Worm (Caenorhabditis elegans) whole organism, L1 larva: ENCODE measurements around the gene C53C7.3.
A peak's percentile ranks its signal among the peaks of the same experiment; 100 is the strongest.

Experiments used
- C04F5.9 ChIP-seq: sonication (generic microtip); optimal IDR thresholded peaks from 2 replicates; lab custom pipeline; 2016; ENCODE audit warnings: missing genetic modification characterization, missing compliant biosample characterization
- C34B4.2 ChIP-seq: sonication (generic microtip); optimal IDR thresholded peaks from 2 replicates; lab custom pipeline; 2017; ENCODE audit warnings: mild to moderate bottlenecking, missing genetic modification characterization, missing compliant biosample characterization
- Y116A8C.19 ChIP-seq: sonication (generic microtip); optimal IDR thresholded peaks from 2 replicates; lab custom pipeline; 2016; ENCODE audit warnings: missing compliant biosample characterization, missing genetic modification characterization, borderline replicate concordance
- aly-2 ChIP-seq: fragments of 150-350 bp; optimal IDR thresholded peaks from 2 replicates; lab custom pipeline; 2014; ENCODE audit warnings: missing biosample characterization, missing genetic modification characterization
- ceh-82 ChIP-seq, 3 experiments: fragments of 150-350 bp in 1 of 3; sonication (generic microtip) in 2 of 3; optimal IDR thresholded peaks; 2 replicates each; lab custom pipeline; 2014 to 2017; ENCODE audit warnings: missing biosample characterization in 3 of 3, missing genetic modification characterization in 3 of 3
- ceh-88 ChIP-seq: fragments of 200-800 bp; sonication (Bioruptor generic); IDR thresholded peaks from 2 replicates; pipeline ENCODE4 v1.3.6; 2022; ENCODE audit warnings: missing genetic modification characterization, missing compliant biosample characterization
- dpl-1 ChIP-seq, 3 experiments: fragments of 150-350 bp in 2 of 3; sonication (generic microtip) in 1 of 3; optimal IDR thresholded peaks; 2 replicates each; lab custom pipeline; 2014 to 2017; ENCODE audit warnings: missing biosample characterization in 3 of 3, missing genetic modification characterization in 3 of 3, missing genetic modification reagents in 3 of 3
- dsc-1 ChIP-seq: sonication (generic microtip); optimal IDR thresholded peaks from 2 replicates; lab custom pipeline; 2016; ENCODE audit warnings: mild to moderate bottlenecking, missing genetic modification characterization, missing compliant biosample characterization
- efl-3 ChIP-seq: fragments of 200-800 bp; sonication (Bioruptor generic); optimal IDR thresholded peaks from 2 replicates; lab custom pipeline; 2018; ENCODE audit warnings: mild to moderate bottlenecking, missing genetic modification characterization, missing compliant biosample characterization
- egl-13 ChIP-seq: sonication (generic microtip); optimal IDR thresholded peaks from 2 replicates; lab custom pipeline; 2016; ENCODE audit warnings: missing genotype, missing genetic modification reagents, missing genetic modification characterization, missing compliant biosample characterization
- elt-2 ChIP-seq: sonication (generic microtip); optimal IDR thresholded peaks from 2 replicates; lab custom pipeline; 2016; ENCODE audit warnings: missing genetic modification characterization, mild to moderate bottlenecking, inconsistent platforms, missing compliant biosample characterization, missing genetic modification reagents
- fkh-10 ChIP-seq: sonication (generic microtip); optimal IDR thresholded peaks from 2 replicates; lab custom pipeline; 2017; ENCODE audit warnings: missing biosample characterization, missing genetic modification reagents, missing genetic modification characterization
- fkh-4 ChIP-seq: sonication (generic microtip); optimal IDR thresholded peaks from 2 replicates; lab custom pipeline; 2016; ENCODE audit warnings: missing compliant biosample characterization, missing genetic modification characterization, borderline replicate concordance
- fkh-8 ChIP-seq: sonication (generic microtip); optimal IDR thresholded peaks from 2 replicates; lab custom pipeline; 2016; ENCODE audit warnings: mild to moderate bottlenecking, missing genetic modification characterization, missing compliant biosample characterization
- hlh-17 ChIP-seq: fragments of 200-800 bp; sonication (Bioruptor generic); optimal IDR thresholded peaks from 2 replicates; lab custom pipeline; 2018; ENCODE audit warnings: missing genetic modification characterization, mild to moderate bottlenecking, missing compliant biosample characterization, moderate library complexity, borderline replicate concordance
- hlh-4 ChIP-seq: sonication (generic microtip); optimal IDR thresholded peaks from 2 replicates; lab custom pipeline; 2016; ENCODE audit warnings: mild to moderate bottlenecking, missing genetic modification characterization, missing compliant biosample characterization
- hpl-2 ChIP-seq: fragments of 150-350 bp; optimal IDR thresholded peaks from 2 replicates; lab custom pipeline; 2014; ENCODE audit warnings: missing biosample characterization, missing genetic modification reagents, missing genetic modification characterization
- isw-1 ChIP-seq: fragments of 200-800 bp; sonication (Bioruptor generic); IDR thresholded peaks from 2 replicates; pipeline ENCODE4 v1.3.6; 2022; ENCODE audit warnings: missing genetic modification characterization, missing compliant biosample characterization
- jun-1 ChIP-seq: fragments of 150-350 bp; optimal IDR thresholded peaks from 2 replicates; lab custom pipeline; 2014; ENCODE audit warnings: missing biosample characterization, missing genetic modification reagents, missing genetic modification characterization
- lin-13 ChIP-seq: fragments of 150-350 bp; optimal IDR thresholded peaks from 2 replicates; lab custom pipeline; 2014; ENCODE audit warnings: missing biosample characterization, missing genetic modification reagents, missing genetic modification characterization
- lin-14 ChIP-seq: fragments of 200-800 bp; sonication (Bioruptor generic); optimal IDR thresholded peaks from 2 replicates; lab custom pipeline; 2018; ENCODE audit warnings: mild to moderate bottlenecking, missing genetic modification characterization, moderate library complexity, missing compliant biosample characterization
- lin-15B ChIP-seq: fragments of 150-350 bp; sonication (generic microtip); optimal IDR thresholded peaks from 3 replicates; lab custom pipeline; 2014; ENCODE audit warnings: missing biosample characterization, missing genetic modification characterization
- lin-35 ChIP-seq, 2 experiments: fragments of 150-350 bp; optimal IDR thresholded peaks; 2 replicates each; lab custom pipeline; 2014; ENCODE audit warnings: missing biosample characterization in 2 of 2, missing genetic modification characterization in 2 of 2, missing genetic modification reagents in 2 of 2
- lsy-2 ChIP-seq, 2 experiments: fragments of 150-350 bp; optimal IDR thresholded peaks; 2 replicates each; lab custom pipeline; 2014; ENCODE audit warnings: missing biosample characterization in 2 of 2, missing genetic modification characterization in 2 of 2
- nhr-19 ChIP-seq: fragments of 200-800 bp; sonication (Bioruptor generic); conservative IDR thresholded peaks from 2 replicates; pipeline ENCODE4 v1.3.6; 2022; ENCODE audit warnings: missing genetic modification characterization, missing compliant biosample characterization
- nhr-20 ChIP-seq: sonication (generic microtip); optimal IDR thresholded peaks from 2 replicates; lab custom pipeline; 2016; ENCODE audit warnings: mild to moderate bottlenecking, missing genetic modification characterization, missing compliant biosample characterization
- nhr-47 ChIP-seq: sonication (generic microtip); optimal IDR thresholded peaks from 2 replicates; lab custom pipeline; 2016; ENCODE audit warnings: mild to moderate bottlenecking, missing genetic modification characterization, moderate library complexity, missing compliant biosample characterization
- nhr-71 ChIP-seq: sonication (generic microtip); optimal IDR thresholded peaks from 2 replicates; lab custom pipeline; 2016; ENCODE audit warnings: mild to moderate bottlenecking, missing genetic modification characterization, moderate library complexity, missing compliant biosample characterization
- nhr-76 ChIP-seq: sonication (generic microtip); optimal IDR thresholded peaks from 2 replicates; lab custom pipeline; 2017; ENCODE audit warnings: missing biosample characterization, missing genetic modification characterization
- nhr-90 ChIP-seq: sonication (generic microtip); optimal IDR thresholded peaks from 2 replicates; lab custom pipeline; 2016; ENCODE audit warnings: mild to moderate bottlenecking, missing genetic modification characterization, missing compliant biosample characterization; ENCODE audit not compliant: poor library complexity
- pag-3 ChIP-seq: sonication (generic microtip); optimal IDR thresholded peaks from 2 replicates; lab custom pipeline; 2017; ENCODE audit warnings: missing genetic modification characterization, mild to moderate bottlenecking, missing compliant biosample characterization, antibody characterized with exemption, borderline replicate concordance; ENCODE audit not compliant: insufficient read depth
- snu-23 ChIP-seq: sonication (generic microtip); optimal IDR thresholded peaks from 2 replicates; lab custom pipeline; 2016; ENCODE audit warnings: missing genetic modification characterization, missing compliant biosample characterization
- sup-37 ChIP-seq: fragments of 200-800 bp; sonication (Bioruptor generic); optimal IDR thresholded peaks from 2 replicates; lab custom pipeline; 2018; ENCODE audit warnings: mild to moderate bottlenecking, missing genetic modification characterization, missing compliant biosample characterization
- tlp-1 ChIP-seq: fragments of 150-350 bp; optimal IDR thresholded peaks from 2 replicates; lab custom pipeline; 2014; ENCODE audit warnings: missing biosample characterization, missing genetic modification characterization
- unc-130 ChIP-seq: fragments of 150-350 bp; optimal IDR thresholded peaks from 2 replicates; lab custom pipeline; 2017; ENCODE audit warnings: missing biosample characterization, missing genetic modification characterization, inconsistent platforms
- vab-15 ChIP-seq: sonication (generic microtip); optimal IDR thresholded peaks from 2 replicates; lab custom pipeline; 2017; ENCODE audit warnings: missing genotype, mild to moderate bottlenecking, missing genetic modification characterization, missing compliant biosample characterization
- xbp-1 ChIP-seq: sonication (generic microtip); optimal IDR thresholded peaks from 2 replicates; lab custom pipeline; 2016; ENCODE audit warnings: missing genetic modification characterization, missing compliant biosample characterization
- ztf-11 ChIP-seq, 2 experiments: sonication (generic microtip); optimal IDR thresholded peaks; 2 replicates each; lab custom pipeline; 2016 to 2017; ENCODE audit warnings: missing genetic modification characterization in 2 of 2, missing biosample characterization in 1 of 2, missing compliant biosample characterization in 1 of 2
- ztf-4 ChIP-seq: fragments of 150-350 bp; optimal IDR thresholded peaks from 2 replicates; lab custom pipeline; 2014; ENCODE audit warnings: missing biosample characterization, missing genetic modification characterization

C53C7.3 gene

ce11 chrX:13046324-13046723 lies 2.0 kb upstream of the C53C7.3 start (continued):
- TF ChIP-seq hlh-4 (peak; percentile 3), nhr-47 (tag; lab: Kevin White, UChicago) (peak; percentile 95), ztf-4 (tag; lab: Kevin White, UChicago) (peak; percentile 77), dsc-1 (peak; percentile 97), unc-130 (tag; lab: Kevin White, UChicago) (peak; percentile 80), nhr-71 (tag; lab: Kevin White, UChicago) (peak; percentile 94), jun-1 (tag; lab: Kevin White, UChicago) (peak; percentile 87), nhr-19 (GFP tag; lab: Robert Waterston, UW) (peak; percentile 96), dpl-1 (GFP tag; optimal IDR thresholded peaks at IDR 0.05; lab: Kevin White, UChicago) (peak in 2 of 3 experiments; percentile 29 to 34), lsy-2 (tag; optimal IDR thresholded peaks at IDR 0.05; lab: Kevin White, UChicago) (peak; percentile 72 to 73), ztf-11 (tag; optimal IDR thresholded peaks at IDR 0.05; lab: Kevin White, UChicago) (peak in 1 of 2 experiments; percentile 81), fkh-8 (peak; percentile 86), nhr-76 (peak; percentile 52), sup-37 (GFP tag; lab: Kevin White, UChicago) (peak; percentile 63), efl-3 (GFP tag; lab: Kevin White, UChicago) (peak; percentile 58), vab-15 (tag; lab: Kevin White, UChicago) (peak; percentile 35), isw-1 (GFP tag; lab: Robert Waterston, UW) (peak; percentile 77), lin-35 (GFP tag; optimal IDR thresholded peaks at IDR 0.05; lab: Kevin White, UChicago) (peak; percentile 59 to 81), ceh-88 (GFP tag; lab: Robert Waterston, UW) (peak; percentile 86), fkh-4 (tag; lab: Kevin White, UChicago) (peak; percentile 27), fkh-10 (peak; percentile 90), aly-2 (tag; lab: Kevin White, UChicago) (peak; percentile 90)
- TF ChIP-seq, all 84 proteins: peak for 64; not testable (repeated sequence) for 20

ce11 chrX:13051405-13051804 lies 3.0 kb downstream of the C53C7.3 start, which contains the start of gene K03A11.1:
Gene K03A11.1, plus strand, starts transcription at chrX:13051705.
- TF ChIP-seq dpl-1 (GFP tag; optimal IDR thresholded peaks at IDR 0.05; lab: Kevin White, UChicago) (no peak), efl-3 (GFP tag; lab: Kevin White, UChicago) (no peak), hpl-2 (no peak), lin-15B (tag; lab: Kevin White, UChicago) (no peak), C04F5.9 (tag; lab: Kevin White, UChicago) (no peak), lin-13 (GFP tag; lab: Kevin White, UChicago) (no peak), nhr-20 (tag; lab: Kevin White, UChicago) (no peak), Y116A8C.19 (tag; lab: Kevin White, UChicago) (no peak), tlp-1 (tag; lab: Kevin White, UChicago) (no peak), snu-23 (GFP tag; lab: Kevin White, UChicago) (no peak), ztf-4 (tag; lab: Kevin White, UChicago) (no peak)

ce11 chrX:13055560-13055959 lies 7.2 kb downstream of the C53C7.3 start, which contains the start of gene K03A11.6:
Gene K03A11.6, plus strand, starts transcription at chrX:13055860.
- TF ChIP-seq fkh-4 (tag; lab: Kevin White, UChicago) (no peak), ceh-82 (tag; optimal IDR thresholded peaks at IDR 0.05; lab: Kevin White, UChicago) (no peak), C34B4.2 (tag; lab: Kevin White, UChicago) (no peak), isw-1 (GFP tag; lab: Robert Waterston, UW) (no peak), tlp-1 (tag; lab: Kevin White, UChicago) (no peak), sup-37 (GFP tag; lab: Kevin White, UChicago) (no peak), jun-1 (tag; lab: Kevin White, UChicago) (no peak)

- peak in 1 of 2 experiments; percentile 36 for TF ChIP-seq lin-35 (GFP tag; optimal IDR thresholded peaks at IDR 0.05; lab: Kevin White, UChicago)
- TF ChIP-seq lin-14 (GFP tag; lab: Kevin White, UChicago), result peak; percentile 2
- no peak for TF ChIP-seq hlh-17
- TF ChIP-seq dsc-1, result no peak
- TF ChIP-seq pag-3, result no peak
- TF ChIP-seq egl-13 (tag; lab: Kevin White, UChicago), result no peak
- TF ChIP-seq elt-2 (tag; lab: Kevin White, UChicago), result peak; percentile 76
- no peak for TF ChIP-seq xbp-1 (tag; lab: Kevin White, UChicago)
- TF ChIP-seq nhr-90 (tag; lab: Kevin White, UChicago), result peak; percentile 40
Observed at ce11 chrX:13059984-13060383, 11.6 kb downstream of the C53C7.3 start.
